Worm (Caenorhabditis elegans) whole organism, mixed stage, embryonic: Measurements from ENCODE around the gene tin-10.

Experiments
- M03D4.4 ChIP-seq: sonication (generic microtip); optimal IDR thresholded peaks from 2 replicates; lab custom pipeline; 2017; ENCODE audit warnings: mild to moderate bottlenecking, missing genetic modification characterization, missing compliant biosample characterization
- bed-3 ChIP-seq: fragments of 200-800 bp; sonication (Bioruptor generic); optimal IDR thresholded peaks from 3 replicates; lab custom pipeline; 2018; ENCODE audit warnings: mild to moderate bottlenecking, missing genetic modification characterization, moderate library complexity, missing compliant biosample characterization
- blmp-1 ChIP-seq: fragments of 150-350 bp; optimal IDR thresholded peaks from 2 replicates; lab custom pipeline; 2014; ENCODE audit warnings: missing biosample characterization, missing genetic modification characterization
- ceh-39 ChIP-seq: fragments of 150-350 bp; optimal IDR thresholded peaks from 2 replicates; lab custom pipeline; 2014; ENCODE audit warnings: missing biosample characterization, missing genetic modification characterization
- ceh-43 ChIP-seq: fragments of 200-800 bp; sonication (Bioruptor generic); optimal IDR thresholded peaks from 2 replicates; lab custom pipeline; 2018; ENCODE audit warnings: mild to moderate bottlenecking, missing genetic modification characterization, moderate library complexity, missing compliant biosample characterization
- ceh-83 ChIP-seq: fragments of 200-800 bp; sonication (Bioruptor generic); optimal IDR thresholded peaks from 2 replicates; lab custom pipeline; 2018; ENCODE audit warnings: mild to moderate bottlenecking, missing genetic modification characterization, missing compliant biosample characterization
- ces-1 ChIP-seq: fragments of 150-350 bp; optimal IDR thresholded peaks from 2 replicates; lab custom pipeline; 2014; ENCODE audit warnings: missing biosample characterization, missing genetic modification reagents, missing genetic modification characterization
- elt-1 ChIP-seq: sonication (generic microtip); optimal IDR thresholded peaks from 2 replicates; lab custom pipeline; 2017; ENCODE audit warnings: missing genetic modification characterization, mild to moderate bottlenecking, missing compliant biosample characterization, antibody characterized with exemption, moderate library complexity, borderline replicate concordance; ENCODE audit not compliant: insufficient read depth
- elt-3 ChIP-seq: fragments of 150-350 bp; optimal IDR thresholded peaks from 2 replicates; lab custom pipeline; 2014; ENCODE audit warnings: missing biosample characterization, missing genetic modification characterization
- flh-1 ChIP-seq: fragments of 200-800 bp; sonication (Bioruptor generic); optimal IDR thresholded peaks from 2 replicates; lab custom pipeline; 2018; ENCODE audit warnings: mild to moderate bottlenecking, missing genetic modification characterization, moderate library complexity, missing compliant biosample characterization
- ham-2 ChIP-seq: fragments of 200-800 bp; sonication (Bioruptor generic); optimal IDR thresholded peaks from 2 replicates; lab custom pipeline; 2018; ENCODE audit warnings: mild to moderate bottlenecking, missing genetic modification characterization, missing compliant biosample characterization
- hlh-1 ChIP-seq: fragments of 150-350 bp; optimal IDR thresholded peaks from 2 replicates; lab custom pipeline; 2014; ENCODE audit warnings: missing biosample characterization, missing genetic modification reagents, missing genetic modification characterization
- lin-13 ChIP-seq: fragments of 150-350 bp; optimal IDR thresholded peaks from 2 replicates; lab custom pipeline; 2014; ENCODE audit warnings: missing biosample characterization, missing genetic modification characterization
- lin-32 ChIP-seq: fragments of 200-800 bp; sonication (Bioruptor generic); optimal IDR thresholded peaks from 2 replicates; lab custom pipeline; 2018; ENCODE audit warnings: mild to moderate bottlenecking, missing genetic modification characterization, missing compliant biosample characterization
- mab-5 ChIP-seq: fragments of 150-350 bp; optimal IDR thresholded peaks from 2 replicates; lab custom pipeline; 2014; ENCODE audit warnings: missing biosample characterization, missing genetic modification characterization
- mep-1 ChIP-seq: fragments of 150-350 bp; optimal IDR thresholded peaks from 2 replicates; lab custom pipeline; 2017; ENCODE audit warnings: missing biosample characterization, missing genetic modification reagents, missing genetic modification characterization, inconsistent platforms
- mls-2 ChIP-seq: sonication (generic microtip); optimal IDR thresholded peaks from 2 replicates; lab custom pipeline; 2016; ENCODE audit warnings: mild to moderate bottlenecking, missing genetic modification characterization, moderate library complexity, missing compliant biosample characterization
- nhr-12 ChIP-seq: fragments of 150-350 bp; optimal IDR thresholded peaks from 2 replicates; lab custom pipeline; 2014; ENCODE audit warnings: missing biosample characterization, missing genetic modification characterization
- nhr-237 ChIP-seq: fragments of 150-350 bp; optimal IDR thresholded peaks from 2 replicates; lab custom pipeline; 2014; ENCODE audit warnings: missing biosample characterization, missing genetic modification characterization
- nhr-28 ChIP-seq: fragments of 150-350 bp; optimal IDR thresholded peaks from 2 replicates; lab custom pipeline; 2014; ENCODE audit warnings: missing biosample characterization, missing genetic modification characterization
- nhr-76 ChIP-seq: sonication (generic microtip); optimal IDR thresholded peaks from 2 replicates; lab custom pipeline; 2017; ENCODE audit warnings: missing biosample characterization, missing genetic modification characterization
- pha-4 ChIP-seq: fragments of 150-350 bp; optimal IDR thresholded peaks from 2 replicates; lab custom pipeline; 2018; ENCODE audit warnings: missing biosample characterization, missing genetic modification reagents, missing genetic modification characterization
- sem-2 ChIP-seq: fragments of 200-800 bp; sonication (Bioruptor generic); optimal IDR thresholded peaks from 2 replicates; lab custom pipeline; 2018; ENCODE audit warnings: mild to moderate bottlenecking, missing genetic modification characterization, missing compliant biosample characterization
- snpc-4 ChIP-seq: fragments of 150-350 bp; optimal IDR thresholded peaks from 2 replicates; lab custom pipeline; 2014; ENCODE audit warnings: missing biosample characterization, missing genetic modification characterization
- sptf-1 ChIP-seq: sonication (generic microtip); optimal IDR thresholded peaks from 2 replicates; lab custom pipeline; 2017; ENCODE audit warnings: mild to moderate bottlenecking, missing genetic modification characterization, moderate library complexity, missing compliant biosample characterization
- tbx-8 ChIP-seq: fragments of 200-800 bp; sonication (Bioruptor generic); optimal IDR thresholded peaks from 2 replicates; lab custom pipeline; 2018; ENCODE audit warnings: mild to moderate bottlenecking, missing genetic modification characterization, moderate library complexity, missing compliant biosample characterization
- unc-39 ChIP-seq: fragments of 150-350 bp; optimal IDR thresholded peaks from 2 replicates; lab custom pipeline; 2014; ENCODE audit warnings: missing biosample characterization, missing genetic modification characterization
- unc-62 ChIP-seq: fragments of 150-350 bp; optimal IDR thresholded peaks from 2 replicates; lab custom pipeline; 2014; ENCODE audit warnings: missing biosample characterization, missing genetic modification reagents, missing genetic modification characterization
- zip-8 ChIP-seq: fragments of 150-350 bp; optimal IDR thresholded peaks from 2 replicates; lab custom pipeline; 2014; ENCODE audit warnings: missing biosample characterization, missing genetic modification characterization
- ztf-11 ChIP-seq: fragments of 150-350 bp; optimal IDR thresholded peaks from 2 replicates; lab custom pipeline; 2014; ENCODE audit warnings: missing biosample characterization, missing genetic modification characterization

The tin-10 gene

ce11 chrIII:11502753-11503152 is at the start of gene tin-10:
TSS of gene tin-10 (minus strand) at chrIII:11502853.
- TF ChIP-seq elt-3 (tag; lab: Kevin White, UChicago) (no peak), mep-1 (tag; lab: Kevin White, UChicago) (no peak), sptf-1 (tag; lab: Kevin White, UChicago) (no peak), ceh-83 (no peak), sem-2 (GFP tag; lab: Kevin White, UChicago) (no peak), lin-32 (no peak), M03D4.4 (no peak), pha-4 (tag; lab: Kevin White, UChicago) (no peak), unc-62 (no peak), unc-39 (tag; lab: Kevin White, UChicago) (no peak), ztf-11 (no peak), ces-1 (GFP tag; lab: Kevin White, UChicago) (no peak), mls-2 (tag; lab: Kevin White, UChicago) (no peak), hlh-1 (tag; lab: Kevin White, UChicago) (no peak), nhr-237 (tag; lab: Kevin White, UChicago) (no peak), zip-8 (tag; lab: Kevin White, UChicago) (no peak)

ce11 chrIII:11548070-11548469 is 45.4 kb upstream of the tin-10 start, which contains the start of gene Y66D12A.13:
TSS of gene Y66D12A.13 (plus strand) at chrIII:11548370.
- TF ChIP-seq ces-1 (GFP tag; lab: Kevin White, UChicago) (no peak), hlh-1 (tag; lab: Kevin White, UChicago) (no peak), mls-2 (tag; lab: Kevin White, UChicago) (no peak), nhr-76 (tag; lab: Kevin White, UChicago) (no peak), ham-2 (GFP tag; lab: Kevin White, UChicago) (no peak)

- TF ChIP-seq unc-62, result no peak
- TF ChIP-seq lin-13, result no peak
- TF ChIP-seq flh-1 (GFP tag; lab: Kevin White, UChicago), result no peak
- TF ChIP-seq ceh-39 (tag; lab: Kevin White, UChicago), result no peak
- TF ChIP-seq ceh-43 (GFP tag; lab: Kevin White, UChicago), result no peak
- no peak for TF ChIP-seq nhr-12
- no peak for TF ChIP-seq lin-32
- no peak for TF ChIP-seq M03D4.4
- TF ChIP-seq ztf-11, result no peak
- no peak for TF ChIP-seq zip-8 (tag; lab: Kevin White, UChicago)
- TF ChIP-seq pha-4 (tag; lab: Kevin White, UChicago), result no peak
- no peak for TF ChIP-seq bed-3 (GFP tag; lab: Kevin White, UChicago)
- TF ChIP-seq sptf-1 (tag; lab: Kevin White, UChicago), result no peak
- TF ChIP-seq mls-2 (tag; lab: Kevin White, UChicago), result no peak
- TF ChIP-seq nhr-28, result no peak
- TF ChIP-seq elt-3 (tag; lab: Kevin White, UChicago), result no peak
- TF ChIP-seq, all 35 proteins: peak for 0
These were observed 42.3 kb upstream of the tin-10 start for ce11 chrIII:11544947-11545346.

ce11 chrIII:11535453-11535852 is 32.8 kb upstream of the tin-10 start:
- TF ChIP-seq elt-3 (tag; lab: Kevin White, UChicago) (no peak), ham-2 (GFP tag; lab: Kevin White, UChicago) (no peak)

- no peak for TF ChIP-seq mep-1 (tag; lab: Kevin White, UChicago)
- no peak for TF ChIP-seq hlh-1 (tag; lab: Kevin White, UChicago)
- no peak for TF ChIP-seq mls-2 (tag; lab: Kevin White, UChicago)
- TF ChIP-seq blmp-1, result no peak
- no peak for TF ChIP-seq flh-1 (GFP tag; lab: Kevin White, UChicago)
- TF ChIP-seq M03D4.4, result no peak
- no peak for TF ChIP-seq nhr-12
- TF ChIP-seq tbx-8, result no peak
- TF ChIP-seq lin-32, result no peak
- no peak for TF ChIP-seq elt-3 (tag; lab: Kevin White, UChicago)
- TF ChIP-seq elt-1 (tag; lab: Kevin White, UChicago), result no peak
- TF ChIP-seq ceh-43 (GFP tag; lab: Kevin White, UChicago), result no peak
- no peak for TF ChIP-seq snpc-4 (tag; lab: Kevin White, UChicago)
- no peak for TF ChIP-seq ztf-11
- no peak for TF ChIP-seq mab-5 (tag; lab: Kevin White, UChicago)
- TF ChIP-seq zip-8 (tag; lab: Kevin White, UChicago), result no peak
These were observed 32.0 kb upstream of the tin-10 start, which contains the start of gene nrps-1 for ce11 chrIII:11534624-11535079. TSS of gene nrps-1 (plus strand) at chrIII:11534674.
